Worm (Caenorhabditis elegans) whole organism, L3 larva: ENCODE data around the gene egl-46.

Experiments used
- ceh-28 ChIP-seq: fragments of 150-350 bp; optimal IDR thresholded peaks from 2 replicates; lab custom pipeline; 2014; ENCODE audit warnings: missing biosample characterization, missing genetic modification reagents, missing genetic modification characterization
- ceh-82 ChIP-seq: fragments of 150-350 bp; optimal IDR thresholded peaks from 2 replicates; lab custom pipeline; 2014; ENCODE audit warnings: missing biosample characterization, missing genetic modification characterization
- fos-1 ChIP-seq: fragments of 150-350 bp; optimal IDR thresholded peaks from 2 replicates; lab custom pipeline; 2014; ENCODE audit warnings: missing biosample characterization, missing genetic modification characterization
- lin-15B ChIP-seq: fragments of 150-350 bp; optimal IDR thresholded peaks from 2 replicates; lab custom pipeline; 2014; ENCODE audit warnings: missing biosample characterization, missing genetic modification characterization
- mdl-1 ChIP-seq: fragments of 150-350 bp; optimal IDR thresholded peaks from 2 replicates; lab custom pipeline; 2014; ENCODE audit warnings: missing biosample characterization, missing genetic modification characterization
- nhr-12 ChIP-seq: fragments of 150-350 bp; optimal IDR thresholded peaks from 2 replicates; lab custom pipeline; 2014; ENCODE audit warnings: missing biosample characterization, missing genetic modification characterization
- nhr-237 ChIP-seq: fragments of 150-350 bp; optimal IDR thresholded peaks from 2 replicates; lab custom pipeline; 2014; ENCODE audit warnings: missing biosample characterization, missing genetic modification characterization
- nhr-28 ChIP-seq: fragments of 150-350 bp; optimal IDR thresholded peaks from 2 replicates; lab custom pipeline; 2014; ENCODE audit warnings: missing biosample characterization, missing genetic modification characterization
- skn-1 ChIP-seq: fragments of 150-350 bp; optimal IDR thresholded peaks from 2 replicates; lab custom pipeline; 2014; ENCODE audit warnings: missing biosample characterization, missing genetic modification characterization
- tbx-2 ChIP-seq: sonication (generic microtip); optimal IDR thresholded peaks from 2 replicates; lab custom pipeline; 2016; ENCODE audit warnings: mild to moderate bottlenecking, missing genetic modification characterization, missing compliant biosample characterization
- unc-62 ChIP-seq: fragments of 150-350 bp; sonication (generic microtip); optimal IDR thresholded peaks from 4 replicates; lab custom pipeline; 2014; ENCODE audit warnings: missing biosample characterization, missing genetic modification reagents, missing genetic modification characterization
- zag-1 ChIP-seq: fragments of 150-350 bp; optimal IDR thresholded peaks from 2 replicates; lab custom pipeline; 2014; ENCODE audit warnings: missing biosample characterization, missing genetic modification characterization
- ztf-11 ChIP-seq: fragments of 150-350 bp; optimal IDR thresholded peaks from 2 replicates; lab custom pipeline; 2014; ENCODE audit warnings: missing biosample characterization, missing genetic modification characterization
- ztf-4 ChIP-seq: fragments of 150-350 bp; optimal IDR thresholded peaks from 2 replicates; lab custom pipeline; 2014; ENCODE audit warnings: missing biosample characterization, missing genetic modification characterization

- no peak for TF ChIP-seq fos-1
- no peak for TF ChIP-seq tbx-2 (tag; lab: Kevin White, UChicago)
- TF ChIP-seq lin-15B (tag; lab: Kevin White, UChicago): no peak
- TF ChIP-seq nhr-12 (tag; lab: Kevin White, UChicago): no peak
- TF ChIP-seq nhr-28 (tag; lab: Kevin White, UChicago): no peak
- TF ChIP-seq ceh-82 (tag; lab: Kevin White, UChicago): no peak
- TF ChIP-seq ztf-11: no peak
- TF ChIP-seq ceh-28 (tag; lab: Kevin White, UChicago): no peak
- TF ChIP-seq ztf-4 (tag; lab: Kevin White, UChicago): no peak
- no peak for TF ChIP-seq nhr-237 (tag; lab: Kevin White, UChicago)
- no peak for TF ChIP-seq unc-62 (GFP tag; lab: Kevin White, UChicago)
- TF ChIP-seq zag-1: no peak
- no peak for TF ChIP-seq mdl-1 (tag; lab: Kevin White, UChicago)
- TF ChIP-seq skn-1: no peak
These were observed 49.5 kb downstream of the egl-46 start for ce11 chrV:6631866-6632265.
